Fruit fly (Drosophila melanogaster) whole organism: Measurements from ENCODE around the gene CG1738.

Source experiments
- CG8478 ChIP-seq: fragments of >200 bp; optimal IDR thresholded peaks from 2 replicates; lab custom pipeline; 2018; ENCODE audit warnings: inconsistent platforms
- EcR ChIP-seq, 2 experiments: fragments of >200 bp; optimal IDR thresholded peaks; 2 replicates each; lab custom pipeline; 2017; ENCODE audit warnings: missing biosample characterization in 2 of 2, missing genetic modification characterization in 2 of 2, missing genetic modification reagents in 2 of 2
- pan ChIP-seq: fragments of >200 bp; optimal IDR thresholded peaks from 2 replicates; lab custom pipeline; 2017
- psq ChIP-seq: fragments of >200 bp; optimal IDR thresholded peaks from 2 replicates; lab custom pipeline; 2017
- usp ChIP-seq: fragments of >200 bp; optimal IDR thresholded peaks from 2 replicates; lab custom pipeline; 2017; ENCODE audit warnings: missing biosample characterization, missing genetic modification characterization, mixed read lengths

dm6 chrX:11322659-11323058, 26.2 kb upstream of the CG1738 start:
- TF ChIP-seq EcR (GFP tag; optimal IDR thresholded peaks at IDR 0.05; lab: Kevin White, UChicago) (no peak), usp (GFP tag; lab: Kevin White, UChicago) (no peak), pan (no peak), psq (no peak), CG8478 (lab: Kevin White, UChicago) (no peak)
